Fruit fly (Drosophila melanogaster): Measurements from ENCODE around the gene CG32590.

DNA sequence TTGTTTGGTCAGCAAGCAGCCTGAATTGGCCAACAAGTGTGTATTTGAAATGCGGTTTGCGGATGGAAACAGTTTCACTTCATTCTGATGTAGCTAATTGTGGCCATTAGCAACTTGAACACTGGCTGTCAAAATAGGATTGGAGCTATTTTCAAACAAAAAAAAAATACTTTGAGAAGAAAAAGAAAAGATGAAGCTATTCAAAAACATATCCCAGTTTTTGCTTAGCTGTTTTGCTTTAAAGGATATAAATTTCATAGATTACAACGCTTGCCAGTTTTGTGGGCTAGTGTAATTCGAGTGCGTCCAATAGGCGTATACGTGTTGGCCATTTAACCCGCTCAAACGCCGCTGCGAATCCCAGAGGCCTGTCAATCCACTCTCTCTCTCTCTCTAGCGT, 26.7 kb downstream of the CG32590 start:
- TF ChIP-seq kay (GFP tag; ENCODE audit: borderline replicate concordance) (no peak), Mnt (GFP tag; optimal IDR thresholded peaks at IDR 0.05) (no peak), CG1620 (GFP tag; optimal IDR thresholded peaks at IDR 0.05) (no peak), CG14711 (tag; optimal IDR thresholded peaks at IDR 0.05) (no peak), cic (GFP tag; optimal IDR thresholded peaks at IDR 0.05) (no peak), Clk (GFP tag; optimal IDR thresholded peaks at IDR 0.05) (no peak), pad (GFP tag; optimal IDR thresholded peaks at IDR 0.05) (no peak), cnc (optimal IDR thresholded peaks at IDR 0.05) (no peak)

All from whole organism, adult.